Worm (Caenorhabditis elegans): ENCODE data around the gene egg-3.

DNA sequence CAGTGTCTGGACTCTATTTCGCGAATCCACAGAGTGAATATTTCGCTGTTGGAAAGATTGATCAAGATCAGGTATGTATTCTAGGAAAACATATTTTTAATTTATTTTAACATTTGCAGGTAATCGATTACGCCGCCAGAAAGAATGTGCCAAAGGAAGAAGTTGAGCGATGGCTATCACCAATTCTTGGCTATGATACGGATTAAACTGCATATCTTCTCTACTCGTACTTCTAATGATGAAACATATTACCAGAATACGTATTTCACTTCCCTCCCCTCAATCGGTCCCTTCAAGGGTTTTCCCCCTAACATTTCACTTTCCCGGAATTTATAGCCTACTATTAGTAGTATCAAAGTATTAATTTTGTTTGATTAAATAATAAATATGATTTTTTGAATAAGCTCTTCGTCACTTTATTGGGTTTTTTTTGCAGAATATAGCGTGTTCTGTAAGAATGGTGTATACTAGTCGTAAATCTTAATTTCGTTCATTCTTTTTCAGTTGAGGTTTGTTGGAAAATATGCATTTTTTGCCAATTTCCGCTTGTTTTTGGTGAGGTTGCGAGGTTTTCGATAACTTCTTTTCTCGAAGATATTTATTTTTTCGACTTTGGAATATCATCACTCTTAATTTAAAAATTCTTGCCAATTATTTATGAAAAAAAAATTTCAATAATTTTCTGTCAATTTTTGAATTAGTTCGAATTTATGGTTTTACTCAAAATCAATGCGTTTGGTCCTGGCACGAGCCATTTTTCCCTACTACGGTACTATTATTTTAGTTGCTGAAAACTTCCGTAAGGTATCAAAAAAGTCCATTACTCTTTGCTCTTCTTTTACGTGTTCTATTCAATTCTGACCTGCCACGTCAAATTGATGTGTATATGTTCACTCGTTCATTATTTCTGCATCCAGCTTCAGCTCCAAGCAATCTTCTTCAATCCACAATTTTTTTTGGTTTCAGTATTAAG is 46.7 kb upstream of the egg-3 start:
- TF ChIP-seq gmeb-2 (tag; optimal IDR thresholded peaks at IDR 0.05), result no peak
- no peak for TF ChIP-seq eyg-1 (tag; optimal IDR thresholded peaks at IDR 0.05)
- TF ChIP-seq pha-4 (tag; optimal IDR thresholded peaks at IDR 0.05), result no peak
- TF ChIP-seq lin-11 (tag; optimal IDR thresholded peaks at IDR 0.05), result no peak
- no peak for TF ChIP-seq ets-4 (tag; optimal IDR thresholded peaks at IDR 0.05)
- no peak for TF ChIP-seq ceh-6 (GFP tag; optimal IDR thresholded peaks at IDR 0.05)
- no peak for TF ChIP-seq ahr-1 (tag; optimal IDR thresholded peaks at IDR 0.05)
- no peak for TF ChIP-seq fkh-10 (GFP tag; optimal IDR thresholded peaks at IDR 0.05)
- TF ChIP-seq ceh-9 (tag; optimal IDR thresholded peaks at IDR 0.05), result no peak
